Worm (Caenorhabditis elegans) whole organism, late embryonic: ENCODE results near the gene F46E10.18.

Source experiments
- K02D7.2 ChIP-seq: sonication (generic microtip); optimal IDR thresholded peaks from 2 replicates; lab custom pipeline; 2017; ENCODE audit warnings: mild to moderate bottlenecking, missing genetic modification characterization, missing compliant biosample characterization
- nfya-1 ChIP-seq: sonication (generic microtip); optimal IDR thresholded peaks from 2 replicates; lab custom pipeline; 2017; ENCODE audit warnings: missing genetic modification characterization, mild to moderate bottlenecking, missing compliant biosample characterization, antibody characterized with exemption, moderate library complexity

- TF ChIP-seq K02D7.2 (tag; lab: Kevin White, UChicago), result no peak
- no peak for TF ChIP-seq nfya-1
These were observed 31.0 kb downstream of the F46E10.18 start, which contains the start of gene twk-10 for ce11 chrV:6551707-6552390.
